Fruit fly (Drosophila melanogaster): ENCODE results near the gene CG32365.

The CG32365 gene

DNA sequence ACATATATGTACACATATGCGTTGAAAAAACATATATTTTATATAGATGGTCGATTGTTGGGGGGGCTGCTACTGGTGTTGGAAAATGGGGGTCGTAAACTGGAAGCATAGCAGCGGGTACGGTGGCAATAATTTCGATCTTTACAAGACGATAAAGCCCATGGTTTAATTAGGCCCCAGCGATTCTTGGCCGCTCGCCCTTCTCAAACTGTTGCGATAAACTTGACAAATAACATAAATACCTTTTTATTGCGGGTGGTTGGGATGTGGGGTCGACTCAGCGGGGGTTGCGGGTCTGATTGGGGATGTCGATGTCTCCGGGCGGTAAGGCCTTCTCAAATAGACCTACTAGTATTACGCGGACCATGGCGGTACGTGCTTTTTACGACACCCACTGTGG, 69.8 kb downstream of the CG32365 start (continued):
- TF ChIP-seq salm (tag; optimal IDR thresholded peaks at IDR 0.05) (peak; percentile 50), nau (GFP tag; optimal IDR thresholded peaks at IDR 0.05) (no peak), exex (tag; optimal IDR thresholded peaks at IDR 0.05) (peak; percentile 97), chinmo (GFP tag; IDR thresholded peaks at IDR 0.05; ENCODE audit: partially characterized antibody) (0 out of 4 replicates have a peak, but pooled peaks have one; percentile 26), CG6689 (GFP tag; IDR thresholded peaks at IDR 0.05) (no peak), CG34376 (GFP tag; optimal IDR thresholded peaks at IDR 0.05) (peak; percentile 72), HmgZ (tag; optimal IDR thresholded peaks at IDR 0.05) (peak; percentile 4), Bdp1 (GFP tag; optimal IDR thresholded peaks at IDR 0.05) (no peak), CG8388 (GFP tag; optimal IDR thresholded peaks at IDR 0.05) (no peak), Vsx1 (GFP tag; optimal IDR thresholded peaks at IDR 0.05) (peak; percentile 94), caup (GFP tag; optimal IDR thresholded peaks at IDR 0.05; ENCODE audit: severe bottlenecking) (peak; percentile 17), Ptx1 (GFP tag; IDR thresholded peaks at IDR 0.05) (peak; percentile 23; the same call in 1 of the 2 replicates), gcm2 (GFP tag; optimal IDR thresholded peaks at IDR 0.05) (no peak), CG7839 (tag; optimal IDR thresholded peaks at IDR 0.05) (peak; percentile 5), CG31441 (GFP tag; IDR thresholded peaks at IDR 0.05) (peak; percentile 30; the same call in 1 of the 2 replicates), CG17361 (GFP tag; IDR thresholded peaks at IDR 0.05) (peak; percentile 23; the same call in 1 of the 3 replicates), stc (GFP tag; IDR thresholded peaks at IDR 0.05) (no peak), dmrt99B (tag; optimal IDR thresholded peaks at IDR 0.05) (no peak), grau (tag; optimal IDR thresholded peaks at IDR 0.05) (no peak), Stat92E (GFP tag; optimal IDR thresholded peaks at IDR 0.05) (no peak), HHEX (GFP tag; optimal IDR thresholded peaks at IDR 0.05) (peak; percentile 15), CG8290 (GFP tag; optimal IDR thresholded peaks at IDR 0.05) (no peak), CG8290 (tag; optimal IDR thresholded peaks at IDR 0.05) (peak in 1 of 2 experiments; percentile 24), Max (GFP tag; optimal IDR thresholded peaks at IDR 0.05) (no peak), CTCF (GFP tag; optimal IDR thresholded peaks at IDR 0.05) (no peak), CG13296 (GFP tag; optimal IDR thresholded peaks at IDR 0.05) (no peak), E2f1 (GFP tag; IDR thresholded peaks at IDR 0.05) (no peak), CG12769 (tag; optimal IDR thresholded peaks at IDR 0.05) (peak; percentile 0), knrl (GFP tag; IDR thresholded peaks at IDR 0.05; ENCODE audit: partially characterized antibody) (no peak), bsh (GFP tag; optimal IDR thresholded peaks at IDR 0.05) (peak in 1 of 2 experiments; percentile 14), ci (GFP tag; IDR thresholded peaks at IDR 0.05) (peak; percentile 58; the same call in 1 of the 3 replicates), fru (optimal IDR thresholded peaks at IDR 0.05) (no peak), chn (GFP tag; optimal IDR thresholded peaks at IDR 0.05) (no peak), NfI (GFP tag; optimal IDR thresholded peaks at IDR 0.05) (no peak), Bteb2 (GFP tag; optimal IDR thresholded peaks at IDR 0.05) (no peak), Fer3 (tag; optimal IDR thresholded peaks at IDR 0.05) (no peak)

DNA sequence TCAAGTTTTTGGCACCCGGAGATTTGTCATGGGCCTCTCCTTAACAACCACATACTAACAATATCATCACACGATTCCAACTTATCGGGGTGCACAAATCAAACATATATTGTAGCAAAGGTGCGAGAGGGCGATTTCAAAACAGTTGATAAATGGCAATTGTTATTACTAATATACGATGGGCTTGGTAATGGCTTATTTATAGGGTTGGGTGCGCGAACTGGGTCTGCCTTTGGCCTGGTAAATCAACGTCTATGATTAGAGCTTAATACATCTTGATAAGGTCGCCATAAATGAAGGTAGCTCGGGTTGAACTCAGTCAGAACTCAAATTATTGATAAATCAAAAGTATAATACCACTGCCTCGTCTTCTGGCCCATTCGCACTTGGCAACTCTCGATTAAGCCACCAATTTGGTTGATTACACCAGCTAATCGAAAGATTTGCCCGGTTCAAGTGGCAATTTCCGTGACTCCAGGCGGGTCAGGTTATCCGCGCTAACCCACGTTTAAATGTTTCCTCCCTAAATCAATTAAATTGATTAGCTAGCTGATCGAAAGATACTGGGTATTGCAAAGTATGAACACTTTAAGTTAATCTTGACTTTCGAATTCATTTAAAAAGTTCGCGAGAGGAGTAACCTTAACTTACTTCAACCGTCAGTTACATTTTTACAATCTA, 71.9 kb downstream of the CG32365 start:
- TF ChIP-seq cwo (GFP tag; optimal IDR thresholded peaks at IDR 0.05) (peak; percentile 34), pzg (GFP tag; optimal IDR thresholded peaks at IDR 0.05) (no peak), CG8290 (GFP tag; optimal IDR thresholded peaks at IDR 0.05) (no peak), CG8290 (tag; optimal IDR thresholded peaks at IDR 0.05) (peak in 1 of 2 experiments; percentile 7), Hr3 (GFP tag; optimal IDR thresholded peaks at IDR 0.05) (no peak), sug (tag; optimal IDR thresholded peaks at IDR 0.05) (peak; percentile 81), CG7745 (tag; optimal IDR thresholded peaks at IDR 0.05) (no peak), Aef1 (GFP tag; IDR thresholded peaks at IDR 0.05) (no peak), lab (GFP tag; optimal IDR thresholded peaks at IDR 0.05) (peak; percentile 1), bigmax (GFP tag; optimal IDR thresholded peaks at IDR 0.05) (no peak), CG2678 (tag; optimal IDR thresholded peaks at IDR 0.05) (peak; percentile 4), Nf-YC (tag; optimal IDR thresholded peaks at IDR 0.05) (no peak), CG18599 (GFP tag; optimal IDR thresholded peaks at IDR 0.05) (peak; percentile 19), Hr39 (optimal IDR thresholded peaks at IDR 0.05) (no peak), Ssrp (tag; optimal IDR thresholded peaks at IDR 0.05) (no peak), shn (GFP tag; optimal IDR thresholded peaks at IDR 0.05) (no peak), grn (GFP tag; optimal IDR thresholded peaks at IDR 0.05) (peak; percentile 67), exex (tag; optimal IDR thresholded peaks at IDR 0.05) (peak; percentile 100), Vsx1 (GFP tag; optimal IDR thresholded peaks at IDR 0.05) (peak; percentile 19)

Measured in whole organism, embryonic.